Worm (Caenorhabditis elegans): ENCODE results near the gene cnc-8.

cnc-8 gene

DNA sequence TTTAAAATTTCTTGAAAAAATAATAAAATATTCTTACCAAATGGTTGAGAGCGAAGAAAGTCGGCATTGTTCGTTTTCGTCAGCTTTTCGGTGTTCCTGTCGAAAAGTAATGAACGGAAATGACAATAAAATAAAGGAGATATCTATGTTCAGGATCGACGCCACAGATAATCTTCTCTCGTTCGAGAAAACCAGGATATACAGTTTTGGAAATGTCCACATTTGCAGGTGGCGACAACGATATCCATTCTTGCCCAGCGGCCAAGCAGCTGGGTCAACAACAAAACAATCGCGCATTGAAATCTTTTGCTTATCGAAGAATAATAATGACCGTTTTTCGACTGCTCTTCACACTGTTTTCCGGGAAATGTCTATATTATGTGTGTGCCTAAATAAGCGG is 49.3 kb downstream of the cnc-8 start, which contains the start of gene R07E3.7:
TSS of gene R07E3.7 (minus strand) at position 101 of the 400 bp plus-strand sequence.
- TF ChIP-seq nhr-11 (tag; optimal IDR thresholded peaks at IDR 0.05) (no peak), unc-86 (tag; optimal IDR thresholded peaks at IDR 0.05) (no peak), unc-130 (tag; optimal IDR thresholded peaks at IDR 0.05) (no peak)
